Worm (Caenorhabditis elegans) whole organism, late embryonic: ENCODE measurements around the gene fbxa-28.
"Not testable (repeated sequence)": the region's sequence is repeated elsewhere in the genome, so short reads cannot be mapped to it uniquely, and the experiment has no call there.

Source experiments
- C08G9.2 ChIP-seq: sonication (generic microtip); optimal IDR thresholded peaks from 2 replicates; lab custom pipeline; 2016; ENCODE audit warnings: mild to moderate bottlenecking, missing genetic modification characterization, moderate library complexity, missing compliant biosample characterization
- C38D4.7 ChIP-seq: fragments of 200-800 bp; sonication (Bioruptor generic); optimal IDR thresholded peaks from 2 replicates; lab custom pipeline; 2018; ENCODE audit warnings: mild to moderate bottlenecking, missing genetic modification characterization, moderate library complexity, missing compliant biosample characterization
- F13H6.1 ChIP-seq: sonication (generic microtip); optimal IDR thresholded peaks from 2 replicates; lab custom pipeline; 2016; ENCODE audit warnings: missing genetic modification characterization, missing compliant biosample characterization
- K02D7.2 ChIP-seq: sonication (generic microtip); optimal IDR thresholded peaks from 2 replicates; lab custom pipeline; 2017; ENCODE audit warnings: mild to moderate bottlenecking, missing genetic modification characterization, missing compliant biosample characterization
- Y22D7AL.16 ChIP-seq: sonication (generic microtip); optimal IDR thresholded peaks from 2 replicates; lab custom pipeline; 2016; ENCODE audit warnings: missing genetic modification characterization, missing compliant biosample characterization
- ceh-19 ChIP-seq: fragments of 200-800 bp; sonication (Bioruptor generic); optimal IDR thresholded peaks from 2 replicates; lab custom pipeline; 2018; ENCODE audit warnings: mild to moderate bottlenecking, missing genetic modification characterization, missing compliant biosample characterization
- ceh-2 ChIP-seq: sonication (generic microtip); optimal IDR thresholded peaks from 2 replicates; lab custom pipeline; 2016; ENCODE audit warnings: missing genotype, missing genetic modification characterization, missing compliant biosample characterization
- ceh-22 ChIP-seq: sonication (generic microtip); optimal IDR thresholded peaks from 2 replicates; lab custom pipeline; 2017; ENCODE audit warnings: missing biosample characterization, missing genetic modification characterization
- ceh-30 ChIP-seq: fragments of 150-350 bp; optimal IDR thresholded peaks from 2 replicates; lab custom pipeline; 2014; ENCODE audit warnings: missing biosample characterization, missing genetic modification characterization
- ceh-34 ChIP-seq: sonication (generic microtip); optimal IDR thresholded peaks from 2 replicates; lab custom pipeline; 2016; ENCODE audit warnings: mild to moderate bottlenecking, missing genetic modification characterization, missing compliant biosample characterization
- ceh-48 ChIP-seq: sonication (generic microtip); optimal IDR thresholded peaks from 2 replicates; lab custom pipeline; 2016; ENCODE audit warnings: missing genetic modification characterization, inconsistent platforms, missing compliant biosample characterization
- che-1 ChIP-seq: sonication (generic microtip); optimal IDR thresholded peaks from 2 replicates; lab custom pipeline; 2016; ENCODE audit warnings: mild to moderate bottlenecking, missing genetic modification characterization, missing compliant biosample characterization
- elt-2 ChIP-seq: sonication (generic microtip); optimal IDR thresholded peaks from 2 replicates; lab custom pipeline; 2016; ENCODE audit warnings: missing genetic modification reagents, missing genetic modification characterization, missing compliant biosample characterization
- elt-4 ChIP-seq: sonication (generic microtip); optimal IDR thresholded peaks from 2 replicates; lab custom pipeline; 2016; ENCODE audit warnings: missing genetic modification characterization, missing compliant biosample characterization
- ets-4 ChIP-seq: sonication (generic microtip); optimal IDR thresholded peaks from 2 replicates; lab custom pipeline; 2016; ENCODE audit warnings: missing genetic modification characterization, missing compliant biosample characterization
- eyg-1 ChIP-seq: sonication (generic microtip); optimal IDR thresholded peaks from 2 replicates; lab custom pipeline; 2016; ENCODE audit warnings: missing genotype, missing genetic modification characterization, missing compliant biosample characterization
- fax-1 ChIP-seq: sonication (generic microtip); optimal IDR thresholded peaks from 2 replicates; lab custom pipeline; 2016; ENCODE audit warnings: missing genotype, missing genetic modification characterization, missing compliant biosample characterization
- fkh-10 ChIP-seq: fragments of 150-350 bp; optimal IDR thresholded peaks from 2 replicates; lab custom pipeline; 2014; ENCODE audit warnings: missing biosample characterization, missing genetic modification reagents, missing genetic modification characterization
- fkh-6 ChIP-seq: sonication (generic microtip); optimal IDR thresholded peaks from 2 replicates; lab custom pipeline; 2016; ENCODE audit warnings: missing genetic modification characterization, missing compliant biosample characterization
- gmeb-2 ChIP-seq: sonication (generic microtip); optimal IDR thresholded peaks from 2 replicates; lab custom pipeline; 2016; ENCODE audit warnings: missing genetic modification characterization, inconsistent platforms, missing compliant biosample characterization
- hlh-13 ChIP-seq: fragments of 200-800 bp; sonication (Bioruptor generic); optimal IDR thresholded peaks from 2 replicates; lab custom pipeline; 2018; ENCODE audit warnings: mild to moderate bottlenecking, missing genetic modification characterization, missing compliant biosample characterization
- hlh-15 ChIP-seq: sonication (generic microtip); optimal IDR thresholded peaks from 2 replicates; lab custom pipeline; 2016; ENCODE audit warnings: missing genetic modification characterization, missing compliant biosample characterization
- hlh-30 ChIP-seq: sonication (generic microtip); optimal IDR thresholded peaks from 2 replicates; lab custom pipeline; 2017; ENCODE audit warnings: antibody characterized with exemption, missing genetic modification characterization, missing compliant biosample characterization; ENCODE audit not compliant: insufficient read depth
- lim-6 ChIP-seq: sonication (generic microtip); optimal IDR thresholded peaks from 2 replicates; lab custom pipeline; 2016; ENCODE audit warnings: missing genetic modification characterization, missing compliant biosample characterization
- nhr-11 ChIP-seq: fragments of 150-350 bp; optimal IDR thresholded peaks from 2 replicates; lab custom pipeline; 2014; ENCODE audit warnings: missing biosample characterization, missing genetic modification characterization
- nhr-232 ChIP-seq: sonication (generic microtip); optimal IDR thresholded peaks from 2 replicates; lab custom pipeline; 2016; ENCODE audit warnings: missing genetic modification characterization, missing compliant biosample characterization
- npax-4 ChIP-seq: sonication (generic microtip); optimal IDR thresholded peaks from 2 replicates; lab custom pipeline; 2016; ENCODE audit warnings: missing genetic modification characterization, missing compliant biosample characterization
- pag-3 ChIP-seq: sonication (generic microtip); optimal IDR thresholded peaks from 2 replicates; lab custom pipeline; 2016; ENCODE audit warnings: missing compliant biosample characterization, missing genetic modification characterization, borderline replicate concordance
- pha-4 ChIP-seq: fragments of 150-350 bp; optimal IDR thresholded peaks from 2 replicates; lab custom pipeline; 2018; ENCODE audit warnings: missing biosample characterization, missing genetic modification reagents, missing genetic modification characterization
- pqm-1 ChIP-seq: sonication (generic microtip); optimal IDR thresholded peaks from 2 replicates; lab custom pipeline; 2016; ENCODE audit warnings: missing genetic modification characterization, missing compliant biosample characterization
- pros-1 ChIP-seq: fragments of 150-350 bp; optimal IDR thresholded peaks from 2 replicates; lab custom pipeline; 2014; ENCODE audit warnings: missing biosample characterization, missing genetic modification reagents, missing genetic modification characterization
- rnt-1 ChIP-seq: sonication (generic microtip); optimal IDR thresholded peaks from 2 replicates; lab custom pipeline; 2016; ENCODE audit warnings: missing genetic modification characterization, missing compliant biosample characterization
- sdc-2 ChIP-seq: sonication (generic microtip); optimal IDR thresholded peaks from 2 replicates; lab custom pipeline; 2016; ENCODE audit warnings: missing genotype, missing genetic modification characterization, missing compliant biosample characterization
- tbx-2 ChIP-seq: sonication (generic microtip); optimal IDR thresholded peaks from 2 replicates; lab custom pipeline; 2016; ENCODE audit warnings: missing genetic modification characterization, missing compliant biosample characterization
- ttx-3 ChIP-seq: sonication (generic microtip); optimal IDR thresholded peaks from 2 replicates; lab custom pipeline; 2016; ENCODE audit warnings: missing genetic modification reagents, missing genetic modification characterization, missing compliant biosample characterization
- unc-3 ChIP-seq, 2 experiments: fragments of 200-800 bp in 1 of 2; sonication (Bioruptor generic) in 1 of 2; sonication (generic microtip) in 1 of 2; conservative IDR thresholded peaks in 1 of 2; optimal IDR thresholded peaks in 1 of 2; 2 replicates each; pipeline versions ENCODE4 v1.3.6 to Lab custom; 2016 to 2022; ENCODE audit warnings: missing compliant biosample characterization in 2 of 2, missing genetic modification characterization in 2 of 2, missing genetic modification reagents in 1 of 2
- unc-42 ChIP-seq: sonication (generic microtip); optimal IDR thresholded peaks from 2 replicates; lab custom pipeline; 2016; ENCODE audit warnings: missing genotype, missing genetic modification characterization, missing compliant biosample characterization
- ztf-16 ChIP-seq: sonication (generic microtip); optimal IDR thresholded peaks from 2 replicates; lab custom pipeline; 2017; ENCODE audit warnings: missing genetic modification characterization, missing compliant biosample characterization

The fbxa-28 gene

DNA sequence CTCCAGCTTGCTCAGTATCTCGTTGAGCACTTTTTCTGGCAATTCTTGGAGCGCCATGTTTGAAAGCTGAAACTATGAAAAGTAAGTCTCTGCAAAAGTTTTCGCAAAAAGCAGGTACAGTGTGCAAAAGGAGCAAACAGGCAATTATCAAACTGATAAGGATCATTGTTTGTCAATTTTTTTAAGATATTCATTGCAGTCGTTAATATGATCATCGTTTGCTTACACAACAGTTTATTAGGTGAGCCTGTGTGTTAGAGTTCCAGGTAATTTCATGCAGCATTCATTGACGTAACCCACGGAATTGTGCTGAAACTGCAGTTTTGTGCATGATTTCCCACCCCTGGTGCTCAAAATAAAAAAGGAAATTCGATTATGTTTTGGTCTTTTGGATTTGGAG, 30.9 kb upstream of the fbxa-28 start, which contains the start of gene fbxa-151:
fbxa-151 (minus strand) TSS at position 101 of the 400 bp plus-strand sequence.
- not testable (repeated sequence) for TF ChIP-seq ztf-16, Y22D7AL.16, ceh-22 (tag; lab: Kevin White, UChicago)

DNA sequence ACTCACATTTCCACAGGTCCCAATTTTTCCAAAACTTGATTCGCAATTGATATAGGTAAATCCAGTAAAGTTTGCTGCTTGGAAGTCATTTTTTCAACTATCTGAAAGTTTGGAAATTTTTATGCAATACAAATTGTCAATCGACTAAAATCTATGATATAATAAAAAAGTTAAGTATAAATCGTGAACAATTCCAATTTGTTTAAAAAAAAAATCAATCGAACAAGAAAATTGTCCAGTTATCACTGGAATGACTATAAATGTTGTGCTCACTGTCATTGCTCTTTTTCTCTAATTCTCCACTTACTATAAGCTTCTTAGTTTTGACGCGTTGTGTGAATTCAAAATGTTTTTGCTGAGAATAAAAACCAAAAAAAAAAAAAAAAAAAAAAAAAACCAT, 28.5 kb upstream of the fbxa-28 start, which contains the start of gene fbxa-32:
fbxa-32 (minus strand) TSS at position 101 of the 400 bp plus-strand sequence.
- TF ChIP-seq hlh-15 (no peak), C08G9.2 (tag; lab: Kevin White, UChicago) (no peak), ceh-34 (no peak), ets-4 (no peak), gmeb-2 (tag; lab: Kevin White, UChicago) (no peak), unc-42 (tag; lab: Kevin White, UChicago) (no peak)

DNA sequence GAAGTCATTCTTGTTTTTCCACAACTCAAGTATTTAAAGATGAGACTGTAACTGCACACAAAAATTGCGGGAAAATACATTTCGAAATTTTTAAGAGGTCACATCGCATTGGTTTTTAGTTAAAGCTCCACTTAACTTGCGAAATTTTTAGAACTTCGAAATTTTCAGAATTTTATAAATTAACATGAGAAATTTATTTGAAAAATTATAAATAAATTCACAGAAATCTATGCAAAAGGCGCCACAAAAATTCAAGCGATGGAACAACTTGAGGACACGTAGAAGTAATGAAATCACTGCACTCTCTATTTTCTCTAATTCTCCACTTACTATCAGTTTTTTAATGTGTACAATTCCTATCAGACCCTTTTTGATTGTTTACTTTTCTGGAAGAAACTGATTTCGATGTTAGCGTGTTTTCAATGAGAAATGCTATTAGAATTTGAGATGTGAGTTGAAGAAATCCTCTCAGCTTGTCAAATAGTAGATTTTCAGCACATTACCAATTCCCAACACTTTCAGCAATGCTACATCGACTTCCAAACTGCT, 26.3 kb upstream of the fbxa-28 start, which contains the start of gene fbxa-31:
fbxa-31 (minus strand) TSS at position 51 of the 549 bp plus-strand sequence.
- TF ChIP-seq rnt-1 (tag; lab: Kevin White, UChicago) (no peak), lim-6 (no peak), ceh-48 (no peak)

DNA sequence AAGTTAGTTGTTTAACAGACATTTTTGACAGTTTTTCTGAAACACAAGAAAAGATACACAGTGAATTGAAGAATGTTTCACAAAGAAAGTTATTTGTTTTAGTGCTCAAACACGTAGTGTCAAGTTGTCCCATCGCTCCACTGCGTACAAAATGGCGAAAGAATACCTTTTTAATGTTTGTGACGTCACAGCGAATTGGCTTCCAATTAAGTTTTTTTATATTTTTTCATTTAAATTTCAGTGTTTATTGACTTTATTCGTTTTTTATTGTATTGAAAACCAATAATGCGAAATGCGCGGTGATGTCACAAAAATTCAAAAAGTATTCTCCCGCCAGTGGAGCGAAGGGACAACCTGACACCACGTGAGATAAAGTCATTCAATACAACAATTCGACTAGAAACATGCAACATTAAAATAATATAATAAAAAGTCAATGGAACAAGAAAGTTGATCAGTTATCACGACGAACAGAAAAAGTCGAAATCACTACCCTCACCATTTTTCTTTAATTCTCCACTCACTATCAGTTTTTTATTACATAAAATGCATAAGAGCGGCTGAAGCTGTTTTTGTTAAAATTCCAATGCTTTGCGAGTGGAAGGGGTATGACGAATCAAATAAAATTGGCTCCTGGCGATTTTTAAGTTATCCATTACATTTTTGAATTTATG, 23.9 kb upstream of the fbxa-28 start, which contains the start of gene fbxa-29:
fbxa-29 (minus strand) TSS at position 51 of the 674 bp plus-strand sequence.
- TF ChIP-seq pros-1 (tag; lab: Kevin White, UChicago) (no peak), pqm-1 (tag; lab: Kevin White, UChicago) (no peak), tbx-2 (tag; lab: Kevin White, UChicago) (no peak), Y22D7AL.16 (tag; lab: Kevin White, UChicago) (no peak)

DNA sequence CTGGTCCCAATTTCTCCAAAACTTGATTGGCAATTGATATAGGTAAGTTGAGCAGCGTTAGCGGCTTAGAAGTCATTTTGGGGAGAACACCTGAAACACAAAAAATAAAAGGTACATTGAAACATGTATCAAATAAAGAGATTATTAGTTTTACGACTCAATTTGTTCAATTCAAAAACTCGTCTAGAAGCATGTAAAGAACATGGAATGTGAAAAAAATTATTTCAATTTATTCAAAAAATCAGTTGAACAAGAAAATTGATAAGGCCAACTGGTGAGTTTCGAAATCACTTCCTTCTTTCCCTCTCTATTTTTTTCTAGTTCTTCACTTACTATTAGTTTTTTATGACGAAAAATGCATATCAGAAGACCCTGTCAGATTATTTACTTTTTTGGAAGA, 22.2 kb upstream of the fbxa-28 start, which contains the start of gene fbxa-30:
fbxa-30 (minus strand) TSS at position 101 of the 400 bp plus-strand sequence.
- TF ChIP-seq unc-3 (GFP tag; conservative IDR thresholded peaks at IDR 0.05; lab: Robert Waterston, UW) (no peak), unc-3 (tag; optimal IDR thresholded peaks at IDR 0.05; lab: Kevin White, UChicago) (no peak), C38D4.7 (GFP tag; lab: Kevin White, UChicago) (no peak), ceh-19 (no peak), hlh-13 (no peak), ets-4 (no peak), F13H6.1 (tag; lab: Kevin White, UChicago) (no peak), pha-4 (no peak)

DNA sequence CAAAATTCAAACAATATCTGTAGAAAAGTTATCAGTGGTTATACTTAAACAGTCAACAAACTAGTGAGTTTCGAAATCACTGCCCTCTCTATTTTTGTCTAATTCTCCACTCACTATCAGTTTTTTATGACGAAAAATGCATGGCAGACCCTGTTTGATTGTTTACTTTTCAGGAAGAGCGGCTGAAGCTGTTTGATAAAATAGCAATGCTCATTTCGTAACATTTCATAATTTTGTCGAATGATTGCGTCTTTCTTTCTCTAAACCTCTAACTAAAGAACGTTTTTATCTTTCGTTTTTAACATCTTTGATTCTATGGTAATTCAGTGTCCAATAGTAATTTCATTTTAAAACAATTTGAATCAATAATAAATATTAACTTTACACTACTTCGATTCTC, 18.5 kb upstream of the fbxa-28 start:
- peak; percentile 45 for TF ChIP-seq pqm-1 (tag; lab: Kevin White, UChicago)
- no peak for TF ChIP-seq K02D7.2 (tag; lab: Kevin White, UChicago)
- TF ChIP-seq elt-2 (tag; lab: Kevin White, UChicago) = peak; percentile 43

DNA sequence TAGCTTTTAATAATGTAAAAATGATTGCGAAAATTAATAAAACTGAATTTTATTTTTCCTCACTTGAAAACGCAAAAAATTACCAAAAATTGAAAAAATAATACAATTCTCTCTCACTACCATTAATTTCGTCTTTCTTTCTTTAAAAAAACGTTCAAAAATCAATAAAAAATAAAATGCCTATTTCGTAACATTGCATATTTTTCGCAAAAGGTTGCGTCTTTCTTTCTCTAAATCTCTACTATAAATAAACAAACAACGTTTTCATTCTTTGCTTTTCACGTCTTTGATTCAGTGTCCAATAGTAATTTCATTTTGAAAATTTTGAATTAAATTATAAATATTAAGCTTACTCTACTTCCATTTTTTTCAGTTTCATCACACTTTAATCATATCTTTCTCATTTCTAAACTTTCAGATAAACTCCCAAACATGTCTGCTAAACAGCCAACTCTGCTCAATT, 13.1 kb upstream of the fbxa-28 start, which contains the start of gene fbxa-37:
fbxa-37 (plus strand) TSS at position 413 of the 463 bp plus-strand sequence.
- no peak for TF ChIP-seq ttx-3
- no peak for TF ChIP-seq eyg-1 (tag; lab: Kevin White, UChicago)
- TF ChIP-seq ceh-30 (tag; lab: Kevin White, UChicago) = no peak
- no peak for TF ChIP-seq pag-3
- no peak for TF ChIP-seq fkh-10 (GFP tag; lab: Kevin White, UChicago)
- no peak for TF ChIP-seq elt-4 (tag; lab: Kevin White, UChicago)
- TF ChIP-seq unc-3 (GFP tag; conservative IDR thresholded peaks at IDR 0.05; lab: Robert Waterston, UW) = no peak
- no peak for TF ChIP-seq unc-3 (tag; optimal IDR thresholded peaks at IDR 0.05; lab: Kevin White, UChicago)
- no peak for TF ChIP-seq hlh-30
- no peak for TF ChIP-seq tbx-2 (tag; lab: Kevin White, UChicago)
- TF ChIP-seq ceh-2 (tag; lab: Kevin White, UChicago) = no peak
- no peak for TF ChIP-seq nhr-232 (tag; lab: Kevin White, UChicago)
- no peak for TF ChIP-seq sdc-2 (tag; lab: Kevin White, UChicago)
- TF ChIP-seq ets-4 = no peak
- no peak for TF ChIP-seq ceh-34
- TF ChIP-seq npax-4 (tag; lab: Kevin White, UChicago) = no peak
- TF ChIP-seq fax-1 (tag; lab: Kevin White, UChicago) = no peak
- TF ChIP-seq nhr-11 (tag; lab: Kevin White, UChicago) = no peak
- TF ChIP-seq fkh-6 (tag; lab: Kevin White, UChicago) = no peak
- no peak for TF ChIP-seq C08G9.2 (tag; lab: Kevin White, UChicago)
- no peak for TF ChIP-seq che-1
